Fruit fly (Drosophila melanogaster) whole organism, embryonic: ENCODE measurements around the gene Dh44.

Experiments
- CG6791 ChIP-seq: fragments of 200-800 bp; sonication (Bioruptor generic); IDR thresholded peaks from 3 replicates; pipeline ENCODE4 v1.3.6; 2022; ENCODE audit warnings: missing biosample characterization, missing genetic modification characterization; ENCODE audit not compliant: partially characterized antibody
- Fer2 ChIP-seq: fragments of 200-800 bp; sonication (Bioruptor generic); optimal IDR thresholded peaks from 2 replicates; lab custom pipeline; 2018; ENCODE audit warnings: missing biosample characterization, mild to moderate bottlenecking, missing genetic modification characterization, moderate library complexity
- ato ChIP-seq: fragments of 200-800 bp; sonication (Bioruptor generic); IDR thresholded peaks from 2 replicates; pipeline ENCODE4 v1.3.6; 2022; ENCODE audit warnings: missing biosample characterization, missing genetic modification characterization; ENCODE audit not compliant: partially characterized antibody

DNA sequence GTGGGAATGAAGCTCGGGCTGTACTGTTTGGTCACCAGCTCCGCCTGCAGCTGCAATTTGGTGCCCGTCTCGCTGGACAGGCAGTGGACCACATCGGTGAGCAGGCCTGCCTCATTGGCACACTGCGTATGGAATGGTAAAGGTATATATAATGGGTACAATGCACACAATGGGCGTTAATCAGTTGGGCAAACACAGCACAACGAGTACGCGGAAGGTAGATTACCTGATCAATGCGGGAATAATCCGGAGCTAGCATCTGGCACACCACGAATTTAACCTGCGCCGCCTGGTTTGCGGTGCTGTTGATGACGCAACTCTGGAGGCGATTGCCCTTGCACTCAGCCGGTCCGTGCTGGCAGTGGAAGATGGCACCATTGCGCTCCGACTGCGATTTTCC lies 12.5 kb upstream of the Dh44 start:
- TF ChIP-seq Fer2 (tag; lab: Kevin White, UChicago) (no peak), ato (GFP tag; lab: Robert Waterston, UW) (no peak), CG6791 (GFP tag; lab: Robert Waterston, UW) (no peak)
